Worm (Caenorhabditis elegans): ENCODE measurements around the gene lbp-7.

lbp-7 gene

ce11 chrV:13879241-13879640 lies at the start of gene lbp-7:
Gene lbp-7, plus strand, starts transcription at chrV:13879552.
- TF ChIP-seq tbx-7 (tag; optimal IDR thresholded peaks at IDR 0.05) (no peak), ceh-24 (tag; optimal IDR thresholded peaks at IDR 0.05) (no peak), ceh-30 (tag; optimal IDR thresholded peaks at IDR 0.05) (no peak), F13H6.1 (tag; optimal IDR thresholded peaks at IDR 0.05) (no peak), odd-2 (tag; optimal IDR thresholded peaks at IDR 0.05) (no peak), Y22D7AL.16 (tag; optimal IDR thresholded peaks at IDR 0.05) (no peak), zip-5 (tag; optimal IDR thresholded peaks at IDR 0.05) (no peak), unc-42 (tag; optimal IDR thresholded peaks at IDR 0.05) (no peak), C08G9.2 (tag; optimal IDR thresholded peaks at IDR 0.05) (no peak), ets-4 (tag; optimal IDR thresholded peaks at IDR 0.05) (no peak), fkh-10 (GFP tag; optimal IDR thresholded peaks at IDR 0.05) (no peak), gmeb-2 (tag; optimal IDR thresholded peaks at IDR 0.05) (no peak), ceh-22 (tag; optimal IDR thresholded peaks at IDR 0.05) (no peak), madf-2 (tag; optimal IDR thresholded peaks at IDR 0.05) (no peak), pat-9 (tag; optimal IDR thresholded peaks at IDR 0.05) (no peak), pha-4 (tag; optimal IDR thresholded peaks at IDR 0.05) (no peak)

ce11 chrV:13830813-13831212 lies 48.5 kb upstream of the lbp-7 start, which contains the start of gene str-165:
Gene str-165, plus strand, starts transcription at chrV:13831113.
- no peak for TF ChIP-seq npax-4 (tag; optimal IDR thresholded peaks at IDR 0.05)

- TF ChIP-seq ceh-45 (GFP tag; IDR thresholded peaks at IDR 0.05) (no peak), T23F11.4 (GFP tag; optimal IDR thresholded peaks at IDR 0.05) (no peak), npax-4 (tag; optimal IDR thresholded peaks at IDR 0.05) (no peak), nfya-1 (tag; optimal IDR thresholded peaks at IDR 0.05) (no peak), lim-6 (tag; optimal IDR thresholded peaks at IDR 0.05) (no peak), gmeb-2 (tag; optimal IDR thresholded peaks at IDR 0.05) (no peak), ceh-6 (GFP tag; optimal IDR thresholded peaks at IDR 0.05) (no peak), elt-2 (tag; optimal IDR thresholded peaks at IDR 0.05) (no peak), dve-1 (tag; optimal IDR thresholded peaks at IDR 0.05) (no peak), pqm-1 (tag; optimal IDR thresholded peaks at IDR 0.05) (no peak), hlh-13 (GFP tag; optimal IDR thresholded peaks at IDR 0.05) (no peak), fax-1 (tag; optimal IDR thresholded peaks at IDR 0.05) (no peak), ceh-22 (tag; optimal IDR thresholded peaks at IDR 0.05) (no peak), K02D7.2 (tag; optimal IDR thresholded peaks at IDR 0.05) (no peak), C38D4.7 (GFP tag; optimal IDR thresholded peaks at IDR 0.05) (no peak), fkh-6 (tag; optimal IDR thresholded peaks at IDR 0.05) (no peak), ceh-19 (GFP tag; optimal IDR thresholded peaks at IDR 0.05) (no peak), pag-3 (tag; optimal IDR thresholded peaks at IDR 0.05; ENCODE audit: borderline replicate concordance) (no peak)
These were observed 45.4 kb upstream of the lbp-7 start, which contains the start of gene srx-129 for ce11 chrV:13833951-13834350. Gene srx-129, plus strand, starts transcription at chrV:13834251.

- TF ChIP-seq ceh-31 (tag; optimal IDR thresholded peaks at IDR 0.05): no peak
- TF ChIP-seq rnt-1 (tag; optimal IDR thresholded peaks at IDR 0.05): no peak
- no peak for TF ChIP-seq elt-4 (tag; optimal IDR thresholded peaks at IDR 0.05)
- no peak for TF ChIP-seq tbx-7 (tag; optimal IDR thresholded peaks at IDR 0.05)
- no peak for TF ChIP-seq fkh-10 (GFP tag; optimal IDR thresholded peaks at IDR 0.05)
- TF ChIP-seq dve-1 (tag; optimal IDR thresholded peaks at IDR 0.05): no peak
- TF ChIP-seq ceh-6 (GFP tag; optimal IDR thresholded peaks at IDR 0.05): no peak
- TF ChIP-seq madf-2 (tag; optimal IDR thresholded peaks at IDR 0.05): no peak
- TF ChIP-seq mec-3 (tag; optimal IDR thresholded peaks at IDR 0.05; ENCODE audit: borderline replicate concordance): no peak
- no peak for TF ChIP-seq hlh-6 (tag; optimal IDR thresholded peaks at IDR 0.05)
- TF ChIP-seq unc-42 (tag; optimal IDR thresholded peaks at IDR 0.05): no peak
- no peak for TF ChIP-seq ceh-24 (tag; optimal IDR thresholded peaks at IDR 0.05)
These were observed 42.2 kb upstream of the lbp-7 start, which contains the start of gene srx-128 for ce11 chrV:13837173-13837572. Gene srx-128, plus strand, starts transcription at chrV:13837473.
